Worm (Caenorhabditis elegans): Measurements from ENCODE around the gene K07F5.17.
A peak's percentile ranks its signal among the peaks of the same experiment; 100 is the strongest.

ce11 chrIV:9825196-9825744 is 16.9 kb upstream of the K07F5.17 start, which contains the start of gene mtr-4:
- TF ChIP-seq dpl-1 (GFP tag; optimal IDR thresholded peaks at IDR 0.05) (peak; percentile 71), ZK546.5 (tag; optimal IDR thresholded peaks at IDR 0.05) (no peak), nhr-25 (tag; optimal IDR thresholded peaks at IDR 0.05; ENCODE audit: borderline replicate concordance, insufficient read depth) (no peak), snpc-4 (tag; optimal IDR thresholded peaks at IDR 0.05) (no peak), ceh-20 (GFP tag; IDR thresholded peaks at IDR 0.05) (no peak), mdt-29 (GFP tag; IDR thresholded peaks at IDR 0.05) (no peak), unc-39 (tag; optimal IDR thresholded peaks at IDR 0.05) (no peak), unc-130 (GFP tag; optimal IDR thresholded peaks at IDR 0.05) (peak; percentile 8), php-3 (GFP tag; IDR thresholded peaks at IDR 0.05) (no peak), Y5F2A.4 (GFP tag; optimal IDR thresholded peaks at IDR 0.05) (no peak), dmd-8 (GFP tag; IDR thresholded peaks at IDR 0.05) (no peak)

Measured in whole organism, L4 larva.